Worm (Caenorhabditis elegans): ENCODE measurements around the gene pll-1.
A peak's percentile ranks its signal among the peaks of the same experiment; 100 is the strongest.

Gene pll-1

ce11 chrIII:358106-358505, 7.6 kb upstream of the pll-1 start:
- no peak for TF ChIP-seq F16B12.6 (tag; optimal IDR thresholded peaks at IDR 0.05)

- TF ChIP-seq fkh-10 (GFP tag; optimal IDR thresholded peaks at IDR 0.05) (peak; percentile 17), nhr-71 (tag; optimal IDR thresholded peaks at IDR 0.05) (no peak), C34B4.2 (tag; optimal IDR thresholded peaks at IDR 0.05) (no peak), lin-14 (GFP tag; optimal IDR thresholded peaks at IDR 0.05) (peak; percentile 67), zip-4 (GFP tag; optimal IDR thresholded peaks at IDR 0.05) (no peak), ceh-82 (tag; optimal IDR thresholded peaks at IDR 0.05) (peak in 1 of 3 experiments; percentile 58)
These were observed 5.4 kb upstream of the pll-1 start for ce11 chrIII:360315-360714.

- TF ChIP-seq nhr-85 (tag) (no peak), lin-13 (GFP tag; optimal IDR thresholded peaks at IDR 0.05) (no peak), nhr-237 (tag; optimal IDR thresholded peaks at IDR 0.05) (no peak), lin-14 (GFP tag; optimal IDR thresholded peaks at IDR 0.05) (no peak), ceh-63 (GFP tag; optimal IDR thresholded peaks at IDR 0.05) (no peak), nhr-84 (tag; optimal IDR thresholded peaks at IDR 0.05) (no peak), elt-2 (tag; optimal IDR thresholded peaks at IDR 0.05) (no peak), lin-39 (tag; optimal IDR thresholded peaks at IDR 0.05) (no peak), fos-1 (tag; optimal IDR thresholded peaks at IDR 0.05) (no peak), alr-1 (tag; optimal IDR thresholded peaks at IDR 0.05; ENCODE audit: borderline replicate concordance) (no peak), lin-35 (GFP tag; optimal IDR thresholded peaks at IDR 0.05) (no peak), aly-2 (tag; optimal IDR thresholded peaks at IDR 0.05) (no peak), jun-1 (tag; optimal IDR thresholded peaks at IDR 0.05) (no peak), sptf-1 (tag; optimal IDR thresholded peaks at IDR 0.05) (no peak)
These were observed 15.4 kb downstream of the pll-1 start, which contains the start of gene gsto-3 for ce11 chrIII:381198-381597. gsto-3 (minus strand) TSS chrIII:381298.

ce11 chrIII:382470-382869, 16.7 kb downstream of the pll-1 start, which contains the start of gene K10F12.7:
K10F12.7 (minus strand) TSS chrIII:382570.
- no peak for TF ChIP-seq nhr-85 (tag)
- TF ChIP-seq nhr-19 (GFP tag; conservative IDR thresholded peaks at IDR 0.05), result no peak
- TF ChIP-seq nhr-47 (tag; optimal IDR thresholded peaks at IDR 0.05), result no peak

- TF ChIP-seq lir-3 (tag; optimal IDR thresholded peaks at IDR 0.05; ENCODE audit: poor library complexity) (peak; percentile 21), rnt-1 (tag; optimal IDR thresholded peaks at IDR 0.05) (peak; percentile 18), ceh-8 (GFP tag; optimal IDR thresholded peaks at IDR 0.05) (no peak)
These were observed 19.3 kb downstream of the pll-1 start for ce11 chrIII:385068-385467.

ce11 chrIII:400898-401297, 35.1 kb downstream of the pll-1 start:
- TF ChIP-seq egl-27 (tag; optimal IDR thresholded peaks at IDR 0.05), result no peak
- no peak for TF ChIP-seq pqm-1 (tag; optimal IDR thresholded peaks at IDR 0.05)
- no peak for TF ChIP-seq ceh-88 (GFP tag; IDR thresholded peaks at IDR 0.05)
- no peak for TF ChIP-seq ceh-63 (GFP tag; optimal IDR thresholded peaks at IDR 0.05)
- TF ChIP-seq lir-3 (tag; optimal IDR thresholded peaks at IDR 0.05; ENCODE audit: poor library complexity), result no peak
- TF ChIP-seq blmp-1 (tag; optimal IDR thresholded peaks at IDR 0.05), result peak; percentile 10
- no peak for TF ChIP-seq lin-35 (GFP tag; optimal IDR thresholded peaks at IDR 0.05)
- no peak for TF ChIP-seq alr-1 (tag; optimal IDR thresholded peaks at IDR 0.05; ENCODE audit: borderline replicate concordance)
- peak; percentile 88 for TF ChIP-seq nhr-85 (tag)
- no peak for TF ChIP-seq xbp-1 (tag; optimal IDR thresholded peaks at IDR 0.05)
- TF ChIP-seq fkh-8 (tag; optimal IDR thresholded peaks at IDR 0.05), result no peak
- TF ChIP-seq efl-1 (optimal IDR thresholded peaks at IDR 0.05), result no peak
- TF ChIP-seq efl-1 (GFP tag; optimal IDR thresholded peaks at IDR 0.05 in 1 of 2), result no peak
- 0 out of 2 replicates have a peak, but pooled peaks have one; percentile 28 for TF ChIP-seq grh-1 (GFP tag; IDR thresholded peaks at IDR 0.05)
- TF ChIP-seq unc-130 (tag; optimal IDR thresholded peaks at IDR 0.05), result no peak
- no peak for TF ChIP-seq rnt-1 (tag; optimal IDR thresholded peaks at IDR 0.05)
- no peak for TF ChIP-seq nhr-76 (tag; optimal IDR thresholded peaks at IDR 0.05)
- TF ChIP-seq ceh-90 (tag; optimal IDR thresholded peaks at IDR 0.05), result no peak
- peak; percentile 5 for TF ChIP-seq nhr-71 (tag; optimal IDR thresholded peaks at IDR 0.05)
- no peak for TF ChIP-seq unc-62 (GFP tag; optimal IDR thresholded peaks at IDR 0.05)
- TF ChIP-seq skn-1 (tag; optimal IDR thresholded peaks at IDR 0.05), result no peak
- TF ChIP-seq nhr-20 (tag; optimal IDR thresholded peaks at IDR 0.05), result peak; percentile 19
- TF ChIP-seq nhr-84 (tag; optimal IDR thresholded peaks at IDR 0.05), result no peak
- TF ChIP-seq unc-98 (GFP tag; IDR thresholded peaks at IDR 0.05), result no peak
- TF ChIP-seq elt-3 (tag; optimal IDR thresholded peaks at IDR 0.05), result peak in 1 of 6 experiments; percentile 16
- no peak for TF ChIP-seq ztf-11 (tag; optimal IDR thresholded peaks at IDR 0.05)

Measured in whole organism, L1 larva.